Fruit fly (Drosophila melanogaster): ENCODE results near the gene kto.
A peak's percentile ranks its signal among the peaks of the same experiment; 100 is the strongest.

kto gene

dm6 chr3L:19861215-19861614, 24.8 kb downstream of the kto start (continued):
- peak; percentile 37 for TF ChIP-seq Hmr (GFP tag; optimal IDR thresholded peaks at IDR 0.05)
- no peak for TF ChIP-seq CG3407 (GFP tag; optimal IDR thresholded peaks at IDR 0.05)
- TF ChIP-seq Chrac-16 (GFP tag; optimal IDR thresholded peaks at IDR 0.05) = no peak
- no peak for TF ChIP-seq croc (GFP tag; conservative IDR thresholded peaks at IDR 0.05)
- no peak for TF ChIP-seq HLH54F (GFP tag; optimal IDR thresholded peaks at IDR 0.05)
- TF ChIP-seq prd (optimal IDR thresholded peaks at IDR 0.05) = no peak
- TF ChIP-seq prd (GFP tag; IDR thresholded peaks at IDR 0.05) = no peak
- TF ChIP-seq Nf-YB (GFP tag; optimal IDR thresholded peaks at IDR 0.05) = no peak
- TF ChIP-seq Hr78 (GFP tag; optimal IDR thresholded peaks at IDR 0.05) = peak in 1 of 2 experiments; percentile 22
- no peak for TF ChIP-seq CG1647 (GFP tag; optimal IDR thresholded peaks at IDR 0.05)
- TF ChIP-seq Lhr (GFP tag; optimal IDR thresholded peaks at IDR 0.05) = no peak
- no peak for TF ChIP-seq CG11560 (tag; IDR thresholded peaks at IDR 0.05)
- no peak for TF ChIP-seq CG9609 (GFP tag; optimal IDR thresholded peaks at IDR 0.05)
- peak; percentile 38 for TF ChIP-seq Fer1 (GFP tag; optimal IDR thresholded peaks at IDR 0.05)
- TF ChIP-seq CG15479 (GFP tag; optimal IDR thresholded peaks at IDR 0.05) = no peak
- TF ChIP-seq Sry-β (GFP tag; optimal IDR thresholded peaks at IDR 0.05) = no peak
- peak; percentile 10 for TF ChIP-seq CG12391 (tag; optimal IDR thresholded peaks at IDR 0.05)
- no peak for TF ChIP-seq repo (GFP tag; optimal IDR thresholded peaks at IDR 0.05)
- TF ChIP-seq CG1603 (tag; optimal IDR thresholded peaks at IDR 0.05) = peak; percentile 53
- no peak for TF ChIP-seq bab2 (GFP tag; optimal IDR thresholded peaks at IDR 0.05)
- peak; percentile 16 for TF ChIP-seq BtbVII (GFP tag; optimal IDR thresholded peaks at IDR 0.05)
- peak; percentile 7 for TF ChIP-seq nmo (GFP tag; optimal IDR thresholded peaks at IDR 0.05)
- TF ChIP-seq Hand (GFP tag; optimal IDR thresholded peaks at IDR 0.05) = peak; percentile 47
- TF ChIP-seq NfI (GFP tag; optimal IDR thresholded peaks at IDR 0.05) = peak; percentile 68
- peak; percentile 62 for TF ChIP-seq Jarid2 (GFP tag; optimal IDR thresholded peaks at IDR 0.05)
- TF ChIP-seq dmrt11E (tag; optimal IDR thresholded peaks at IDR 0.05) = no peak
- peak; percentile 49 for TF ChIP-seq CG9797 (GFP tag; optimal IDR thresholded peaks at IDR 0.05)
- TF ChIP-seq sisA (GFP tag; IDR thresholded peaks at IDR 0.05) = no peak
- peak; percentile 8 for TF ChIP-seq CG13296 (GFP tag; optimal IDR thresholded peaks at IDR 0.05)
- no peak for TF ChIP-seq Atf3 (GFP tag; optimal IDR thresholded peaks at IDR 0.05)
- no peak for TF ChIP-seq CG11695 (GFP tag; IDR thresholded peaks at IDR 0.05)
- TF ChIP-seq zfh2 (GFP tag; optimal IDR thresholded peaks at IDR 0.05) = no peak
- no peak for TF ChIP-seq CG4424 (GFP tag; optimal IDR thresholded peaks at IDR 0.05)
- TF ChIP-seq kah (GFP tag; optimal IDR thresholded peaks at IDR 0.05) = no peak
- TF ChIP-seq MBD-R2 (GFP tag; IDR thresholded peaks at IDR 0.05) = peak; percentile 88
- TF ChIP-seq Fer3 (tag; optimal IDR thresholded peaks at IDR 0.05) = no peak
- no peak for TF ChIP-seq CG2875 (GFP tag; optimal IDR thresholded peaks at IDR 0.05)
- no peak for TF ChIP-seq Gug (GFP tag; IDR thresholded peaks at IDR 0.05)
- TF ChIP-seq btn (GFP tag; optimal IDR thresholded peaks at IDR 0.05) = no peak
- TF ChIP-seq Sox100B (GFP tag; optimal IDR thresholded peaks at IDR 0.05) = no peak
- peak; percentile 52; the same call in 1 of the 3 replicates for TF ChIP-seq Opbp (GFP tag; IDR thresholded peaks at IDR 0.05; ENCODE audit: partially characterized antibody)
- TF ChIP-seq zen (tag; optimal IDR thresholded peaks at IDR 0.05) = peak; percentile 37
- no peak for TF ChIP-seq CG13624 (GFP tag; optimal IDR thresholded peaks at IDR 0.05)
- no peak for TF ChIP-seq Hr51 (GFP tag; optimal IDR thresholded peaks at IDR 0.05)
- TF ChIP-seq twi (tag; optimal IDR thresholded peaks at IDR 0.05) = peak; percentile 39
- no peak for TF ChIP-seq CG15696 (tag; optimal IDR thresholded peaks at IDR 0.05)
- no peak for TF ChIP-seq CG6272 (GFP tag; IDR thresholded peaks at IDR 0.05)
- peak; percentile 36 for TF ChIP-seq CG2120 (GFP tag; optimal IDR thresholded peaks at IDR 0.05)
- 0 out of 3 replicates have a peak, but pooled peaks have one; percentile 26 for TF ChIP-seq Dbx (GFP tag; IDR thresholded peaks at IDR 0.05)
- peak; percentile 39 for TF ChIP-seq BEAF-32 (GFP tag; optimal IDR thresholded peaks at IDR 0.05)

Measured in whole organism, embryonic.